Fruit fly (Drosophila melanogaster) whole organism, wandering third instar larva: ENCODE data around the gene CG14453.
A peak's percentile ranks its signal among the peaks of the same experiment; 100 is the strongest.
"Not testable (repeated sequence)": the region's sequence is repeated elsewhere in the genome, so short reads cannot be mapped to it uniquely, and the experiment has no call there.

Experiments used
- Abd-B ChIP-seq: fragments of >200 bp; optimal IDR thresholded peaks from 2 replicates; lab custom pipeline; 2017; ENCODE audit warnings: missing biosample characterization, missing genetic modification characterization
- CG9705 ChIP-seq: fragments of 200-800 bp; sonication (Bioruptor generic); optimal IDR thresholded peaks from 2 replicates; lab custom pipeline; 2018; ENCODE audit warnings: missing biosample characterization, mild to moderate bottlenecking, missing genetic modification characterization
- CrebA ChIP-seq: fragments of 200-800 bp; sonication (Bioruptor generic); optimal IDR thresholded peaks from 2 replicates; lab custom pipeline; 2016; ENCODE audit warnings: missing biosample characterization, mild to moderate bottlenecking, missing genetic modification characterization, borderline replicate concordance
- Dfd ChIP-seq: fragments of >200 bp; optimal IDR thresholded peaks from 2 replicates; lab custom pipeline; 2017; ENCODE audit warnings: missing biosample characterization, missing genetic modification characterization
- Dif ChIP-seq: fragments of 200-275, 200-300 bp; sonication (Bioruptor generic); optimal IDR thresholded peaks from 2 replicates; lab custom pipeline; 2018; ENCODE audit warnings: missing biosample characterization, missing genetic modification characterization; ENCODE audit not compliant: partially characterized antibody
- GATAd ChIP-seq: sonication (Bioruptor generic); optimal IDR thresholded peaks from 2 replicates; lab custom pipeline; 2016; ENCODE audit warnings: missing biosample characterization, missing genetic modification characterization
- HLH106 ChIP-seq: fragments of 200-800 bp; optimal IDR thresholded peaks from 3 replicates; lab custom pipeline; 2019; ENCODE audit warnings: missing biosample characterization, mild to moderate bottlenecking, missing genetic modification characterization, moderate library complexity
- Hr78 ChIP-seq: fragments of >200 bp; optimal IDR thresholded peaks from 2 replicates; lab custom pipeline; 2017; ENCODE audit warnings: missing biosample characterization, missing genetic modification characterization
- Hr83 ChIP-seq: fragments of 200-300 bp; sonication (Bioruptor generic); optimal IDR thresholded peaks from 2 replicates; lab custom pipeline; 2016; ENCODE audit warnings: missing biosample characterization, mild to moderate bottlenecking, missing genetic modification characterization, moderate library complexity; ENCODE audit not compliant: poor library complexity, severe bottlenecking
- Jra ChIP-seq: sonication (Bioruptor generic); optimal IDR thresholded peaks from 2 replicates; lab custom pipeline; 2016; ENCODE audit warnings: missing biosample characterization, missing genetic modification characterization
- Myc ChIP-seq: fragments of >200 bp; optimal IDR thresholded peaks from 2 replicates; lab custom pipeline; 2017
- N ChIP-seq: fragments of >200 bp; optimal IDR thresholded peaks from 2 replicates; lab custom pipeline; 2018; ENCODE audit warnings: missing biosample characterization, missing external identifiers, missing genetic modification characterization
- OdsH ChIP-seq: fragments of 200-800 bp; sonication (Bioruptor generic); optimal IDR thresholded peaks from 2 replicates; lab custom pipeline; 2016; ENCODE audit warnings: missing biosample characterization, mild to moderate bottlenecking, missing genetic modification characterization
- Rel ChIP-seq, 2 experiments: fragments of 200-800 bp; sonication (Bioruptor generic) in 1 of 2; optimal IDR thresholded peaks; 2 replicates in 1 of 2; 3 replicates in 1 of 2; lab custom pipeline; 2016 to 2019; ENCODE audit warnings: mild to moderate bottlenecking in 2 of 2, missing biosample characterization in 2 of 2, missing genetic modification characterization in 2 of 2, moderate library complexity in 1 of 2
- Vsx2 ChIP-seq: fragments of 200-300, 225-300 bp; sonication (Bioruptor generic); optimal IDR thresholded peaks from 2 replicates; lab custom pipeline; 2018; ENCODE audit warnings: missing biosample characterization, missing genetic modification characterization; ENCODE audit not compliant: partially characterized antibody
- br ChIP-seq: fragments of 200-800 bp; sonication (Bioruptor generic); optimal IDR thresholded peaks from 2 replicates; lab custom pipeline; 2016; ENCODE audit warnings: missing biosample characterization, missing genetic modification characterization
- brk ChIP-seq: fragments of 200-800 bp; sonication (Bioruptor generic); optimal IDR thresholded peaks from 2 replicates; lab custom pipeline; 2016; ENCODE audit warnings: missing biosample characterization, mild to moderate bottlenecking, missing genetic modification characterization
- dl ChIP-seq, 2 experiments: fragments of 175-275, 200-275 bp in 1 of 2; fragments of 200-275 bp in 1 of 2; sonication (Bioruptor generic); optimal IDR thresholded peaks; lab custom pipeline; 2018; ENCODE audit warnings: mild to moderate bottlenecking in 2 of 2, missing biosample characterization in 2 of 2, missing genetic modification characterization in 2 of 2, moderate library complexity in 2 of 2; ENCODE audit not compliant: partially characterized antibody in 2 of 2, insufficient read depth in 1 of 2
- ey ChIP-seq: fragments of 200-800 bp; sonication (Bioruptor generic); optimal IDR thresholded peaks from 2 replicates; lab custom pipeline; 2016; ENCODE audit warnings: missing biosample characterization, missing genetic modification characterization
- h ChIP-seq: fragments of 200-800 bp; sonication (Bioruptor generic); optimal IDR thresholded peaks from 3 replicates; lab custom pipeline; 2016; ENCODE audit warnings: missing biosample characterization, mild to moderate bottlenecking, missing genetic modification characterization
- jim ChIP-seq: fragments of 175-275, 200-325 bp; sonication (Bioruptor generic); optimal IDR thresholded peaks from 2 replicates; lab custom pipeline; 2016; ENCODE audit warnings: missing biosample characterization, mild to moderate bottlenecking, missing genetic modification characterization
- psq ChIP-seq: fragments of 200-800 bp; sonication (Bioruptor generic); optimal IDR thresholded peaks from 3 replicates; lab custom pipeline; 2017; ENCODE audit warnings: missing biosample characterization, mild to moderate bottlenecking, missing genetic modification characterization, moderate library complexity
- rgr ChIP-seq: fragments of 200-800 bp; sonication (Bioruptor generic); optimal IDR thresholded peaks from 3 replicates; lab custom pipeline; 2016; ENCODE audit warnings: missing biosample characterization, mild to moderate bottlenecking, missing genetic modification characterization
- sage ChIP-seq: fragments of 200-800 bp; sonication (Bioruptor generic); optimal IDR thresholded peaks from 2 replicates; lab custom pipeline; 2016; ENCODE audit warnings: missing biosample characterization, mild to moderate bottlenecking, missing genetic modification characterization
- sv ChIP-seq: fragments of 200-800 bp; sonication (Bioruptor generic); optimal IDR thresholded peaks from 3 replicates; lab custom pipeline; 2016; ENCODE audit warnings: missing biosample characterization, missing genetic modification characterization
- tai ChIP-seq: sonication (Bioruptor generic); optimal IDR thresholded peaks from 2 replicates; lab custom pipeline; 2016; ENCODE audit warnings: missing biosample characterization, missing genetic modification characterization
- woc ChIP-seq: sonication (Bioruptor generic); optimal IDR thresholded peaks from 2 replicates; lab custom pipeline; 2016; ENCODE audit warnings: missing biosample characterization, mild to moderate bottlenecking, missing genetic modification characterization

CG14453 gene

DNA sequence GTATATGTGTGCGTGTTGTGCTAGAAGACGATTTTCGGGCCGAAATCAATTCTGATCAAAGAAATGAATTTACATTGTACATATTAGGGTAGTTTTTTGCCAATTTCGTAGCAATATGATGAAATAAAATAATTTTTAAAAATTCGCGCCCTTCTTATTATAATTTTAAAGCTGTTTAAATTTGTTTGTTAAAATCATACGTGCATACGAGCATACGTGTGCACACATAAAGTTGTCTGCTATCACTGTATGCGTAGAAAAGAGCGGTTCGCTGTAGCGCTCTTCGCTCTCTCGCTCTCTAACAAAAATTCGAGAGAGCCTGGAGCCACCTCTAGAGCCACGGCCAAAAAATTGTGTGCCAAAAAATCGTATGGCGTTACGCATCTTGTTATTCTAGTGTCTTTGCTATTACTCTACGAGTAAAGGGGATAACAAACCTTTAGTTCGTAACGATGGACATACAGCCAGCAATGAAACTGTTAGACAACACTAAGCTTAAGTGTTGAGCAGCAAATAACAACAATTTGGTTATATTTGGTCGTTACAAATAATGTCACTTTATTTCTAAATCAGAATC, 26.9 kb downstream of the CG14453 start, which contains the start of gene mael:
Gene mael, plus strand, starts transcription at position 510 of the 577 bp plus-strand sequence.
- not testable (repeated sequence) for TF ChIP-seq CrebA (GFP tag; lab: Kevin White, UChicago); Myc (lab: Kevin White, UChicago); rgr (GFP tag; lab: Kevin White, UChicago)

DNA sequence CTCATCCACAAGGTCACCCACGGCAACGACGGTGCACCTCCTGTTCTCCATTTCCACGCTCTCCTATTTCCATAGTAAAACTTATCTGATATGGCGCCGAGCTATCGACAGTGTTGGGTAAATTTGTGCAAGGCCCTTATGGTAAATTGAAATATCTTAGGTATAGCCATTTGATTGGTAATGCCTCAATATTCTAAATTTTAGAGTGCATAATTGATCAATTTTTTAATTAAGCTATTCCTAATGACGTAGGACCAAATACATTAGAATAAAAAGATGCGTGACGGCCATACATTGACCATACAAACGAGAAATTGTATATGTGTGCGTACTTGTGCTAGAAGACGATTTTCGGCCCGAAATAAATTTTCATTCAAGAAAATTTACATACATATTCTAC, 28.1 kb downstream of the CG14453 start, which contains the start of gene CG14451:
Gene CG14451, minus strand, starts transcription at position 101 of the 400 bp plus-strand sequence.
- TF ChIP-seq dl (GFP tag; optimal IDR thresholded peaks at IDR 0.05; lab: Kevin White, UChicago; ENCODE audit: insufficient read depth in 1 of 2, partially characterized antibody in 2 of 2) (no peak), br (GFP tag; lab: Kevin White, UChicago) (no peak), OdsH (GFP tag; lab: Kevin White, UChicago) (no peak), Jra (GFP tag; lab: Kevin White, UChicago) (no peak), rgr (GFP tag; lab: Kevin White, UChicago) (no peak), tai (GFP tag; lab: Kevin White, UChicago) (no peak), Abd-B (GFP tag; lab: Kevin White, UChicago) (no peak), ey (GFP tag; lab: Kevin White, UChicago) (no peak), Hr78 (GFP tag; lab: Kevin White, UChicago) (no peak), CrebA (GFP tag; lab: Kevin White, UChicago) (no peak), sage (no peak), sv (GFP tag; lab: Kevin White, UChicago) (no peak), psq (GFP tag; lab: Kevin White, UChicago) (no peak), Hr83 (GFP tag; lab: Kevin White, UChicago) (no peak), Rel (GFP tag; optimal IDR thresholded peaks at IDR 0.05; lab: Kevin White, UChicago) (no peak), Rel (tag; optimal IDR thresholded peaks at IDR 0.05; lab: Kevin White, UChicago) (no peak)

DNA sequence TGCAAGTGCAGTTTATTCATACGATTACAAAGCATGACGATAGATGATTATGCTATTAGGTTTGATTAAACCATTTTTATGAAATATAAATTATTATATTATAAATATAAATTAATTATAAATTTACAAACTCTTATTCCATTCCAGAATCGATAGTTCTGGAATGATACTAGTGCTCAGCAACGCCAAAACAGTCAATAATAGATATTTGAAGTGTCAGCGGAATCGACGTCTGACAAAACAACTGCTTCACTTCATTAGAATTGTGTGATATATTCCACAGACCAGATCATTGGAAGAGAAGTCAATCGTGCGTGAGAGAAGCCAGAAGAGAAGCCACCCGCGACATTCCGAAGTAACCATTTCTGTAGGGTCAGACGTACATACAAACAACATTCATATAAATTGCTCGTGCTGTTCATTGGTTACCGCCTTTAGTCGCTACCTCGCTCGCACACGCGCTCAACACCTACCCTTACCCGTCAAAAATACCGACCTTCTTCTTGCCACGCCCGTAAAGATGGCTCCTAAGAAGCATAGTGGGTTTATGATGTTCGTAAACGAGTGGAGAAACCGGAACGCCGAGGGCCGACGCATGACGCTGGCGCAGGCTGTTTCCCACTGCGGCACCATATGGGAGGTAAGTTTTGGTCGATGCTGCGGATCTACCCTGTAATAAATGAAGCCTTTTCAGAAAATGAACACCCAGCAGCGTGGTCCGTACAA, 30.3 kb downstream of the CG14453 start:
- TF ChIP-seq Dfd (GFP tag; lab: Kevin White, UChicago) = no peak
- TF ChIP-seq Hr83 (GFP tag; lab: Kevin White, UChicago) = no peak
- TF ChIP-seq GATAd (GFP tag; lab: Kevin White, UChicago) = no peak
- no peak for TF ChIP-seq Rel (GFP tag; optimal IDR thresholded peaks at IDR 0.05; lab: Kevin White, UChicago)
- no peak for TF ChIP-seq Rel (tag; optimal IDR thresholded peaks at IDR 0.05; lab: Kevin White, UChicago)
- no peak for TF ChIP-seq Hr78 (GFP tag; lab: Kevin White, UChicago)
- TF ChIP-seq sage = no peak
- TF ChIP-seq, all 38 proteins: peak for 0

DNA sequence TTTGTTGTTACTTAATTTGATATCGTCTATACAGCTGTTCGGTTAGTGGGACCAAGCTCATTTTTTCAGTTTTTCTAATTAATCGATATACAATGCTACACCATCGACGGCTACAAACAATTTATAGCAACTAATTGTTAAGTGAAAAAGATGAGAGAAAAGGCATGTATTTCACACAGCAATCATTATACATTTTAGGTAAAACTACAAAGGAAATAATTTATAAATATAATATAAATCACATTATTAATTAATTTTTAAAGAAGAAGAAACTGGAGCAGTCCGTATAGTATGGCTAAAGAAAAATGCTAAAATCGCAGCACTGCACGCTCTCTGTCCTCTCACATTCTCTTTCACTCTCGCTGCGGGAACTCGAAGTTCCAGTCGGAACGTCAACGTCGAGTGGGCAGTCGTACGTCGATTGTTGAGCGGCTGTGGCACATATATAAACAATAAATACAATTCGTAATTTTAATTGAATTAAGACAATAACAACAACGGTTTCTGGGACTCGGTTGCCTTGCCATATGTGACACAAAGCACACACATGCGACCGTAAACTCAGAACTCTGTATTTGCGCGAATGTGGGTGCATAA, 34.0 kb downstream of the CG14453 start, which contains the start of the genes CG14450 and CG11367:
Gene CG14450, minus strand, starts transcription at position 51 of the 597 bp plus-strand sequence.
Gene CG11367, plus strand, starts transcription at position 373 of the 597 bp plus-strand sequence.
- no peak for TF ChIP-seq ey (GFP tag; lab: Kevin White, UChicago)
- TF ChIP-seq Myc (lab: Kevin White, UChicago) = peak; percentile 95
- TF ChIP-seq Vsx2 (GFP tag; lab: Kevin White, UChicago) = peak; percentile 79
- TF ChIP-seq dl (GFP tag; optimal IDR thresholded peaks at IDR 0.05; lab: Kevin White, UChicago; ENCODE audit: insufficient read depth in 1 of 2, partially characterized antibody in 2 of 2) = peak; percentile 2 to 55
- TF ChIP-seq h = peak; percentile 52
- TF ChIP-seq Dif = peak; percentile 74
- peak; percentile 33 for TF ChIP-seq Hr83 (GFP tag; lab: Kevin White, UChicago)
- no peak for TF ChIP-seq Rel (GFP tag; optimal IDR thresholded peaks at IDR 0.05; lab: Kevin White, UChicago)
- peak; percentile 33 for TF ChIP-seq Rel (tag; optimal IDR thresholded peaks at IDR 0.05; lab: Kevin White, UChicago)
- TF ChIP-seq sage = peak; percentile 35
- no peak for TF ChIP-seq jim (GFP tag; lab: Kevin White, UChicago)
- TF ChIP-seq rgr (GFP tag; lab: Kevin White, UChicago) = no peak
- TF ChIP-seq HLH106 = peak; percentile 30
- TF ChIP-seq woc (GFP tag; lab: Kevin White, UChicago) = peak; percentile 64
- peak; percentile 10 for TF ChIP-seq CG9705 (GFP tag; lab: Kevin White, UChicago)

DNA sequence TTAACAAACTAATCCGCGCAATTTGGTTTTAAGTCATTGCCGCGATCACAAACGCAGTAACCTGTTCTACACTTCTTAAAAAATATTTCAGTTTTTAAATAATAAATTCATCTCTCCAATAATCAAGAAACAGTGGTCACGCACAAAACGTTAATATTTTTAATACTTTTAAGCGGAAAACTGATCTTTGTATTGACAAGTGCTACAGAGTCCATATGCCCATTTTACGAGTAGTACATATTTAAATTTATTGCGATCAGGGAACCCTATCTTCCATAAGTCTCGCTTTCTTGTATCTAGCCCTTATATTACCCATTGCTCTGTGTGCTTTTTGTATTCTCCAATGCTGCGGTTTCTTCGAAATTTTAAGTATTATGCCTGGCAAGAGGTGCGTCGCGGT, 35.6 kb downstream of the CG14453 start, which contains the start of gene CG32454:
Gene CG32454, plus strand, starts transcription at position 301 of the 400 bp plus-strand sequence.
- no peak for TF ChIP-seq brk (GFP tag; lab: Kevin White, UChicago)
- TF ChIP-seq sv (GFP tag; lab: Kevin White, UChicago) = no peak
- no peak for TF ChIP-seq jim (GFP tag; lab: Kevin White, UChicago)
- no peak for TF ChIP-seq ey (GFP tag; lab: Kevin White, UChicago)
- TF ChIP-seq Rel (GFP tag; optimal IDR thresholded peaks at IDR 0.05; lab: Kevin White, UChicago) = no peak
- TF ChIP-seq Rel (tag; optimal IDR thresholded peaks at IDR 0.05; lab: Kevin White, UChicago) = no peak
- TF ChIP-seq N (GFP tag; lab: Kevin White, UChicago) = no peak
